Fruit fly (Drosophila melanogaster) S2 (cell line): ENCODE measurements around the gene ph-d.

ENCODE experiments used
- CG8478 ChIP-seq: fragments of >200 bp; optimal IDR thresholded peaks from 2 replicates; lab custom pipeline; 2018
- CTCF ChIP-seq, 2 experiments: fragments of >200 bp; optimal IDR thresholded peaks; 2 replicates each; lab custom pipeline; 2018

The ph-d gene

dm6 chrX:2123013-2123964, at the start of gene ph-d:
Gene ph-d (minus strand): TSS chrX:2123286.
- TF ChIP-seq CG8478 (lab: Kevin White, UChicago), result no peak
- peak in 1 of 2 experiments; percentile 44 for TF ChIP-seq CTCF (optimal IDR thresholded peaks at IDR 0.05; lab: Kevin White, UChicago)

DNA sequence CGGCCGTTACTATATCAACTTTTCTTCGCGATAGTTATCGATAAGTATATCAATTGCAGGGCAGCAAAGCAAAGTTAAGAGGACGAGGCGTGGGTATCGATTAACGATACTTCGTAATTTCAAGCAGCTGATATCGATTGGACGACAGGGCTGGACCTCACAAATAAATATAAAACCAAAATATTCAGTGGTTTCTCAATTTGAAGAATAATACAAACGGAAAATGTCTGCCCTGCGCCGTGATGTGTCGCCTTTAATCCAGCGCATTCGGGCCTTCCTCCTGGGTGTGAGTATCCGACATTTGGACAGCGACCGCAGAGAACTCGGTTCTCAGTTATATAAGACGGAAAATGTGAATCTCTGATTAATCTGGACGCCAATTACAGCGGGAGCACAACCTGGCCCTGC, 49.3 kb upstream of the ph-d start, which contains the start of gene ND-B14.5A:
ND-B14.5A (plus strand) TSS at position 107 of the 408 bp plus-strand sequence.
- no peak for TF ChIP-seq CG8478 (lab: Kevin White, UChicago)
- TF ChIP-seq CTCF (optimal IDR thresholded peaks at IDR 0.05; lab: Kevin White, UChicago), result no peak

DNA sequence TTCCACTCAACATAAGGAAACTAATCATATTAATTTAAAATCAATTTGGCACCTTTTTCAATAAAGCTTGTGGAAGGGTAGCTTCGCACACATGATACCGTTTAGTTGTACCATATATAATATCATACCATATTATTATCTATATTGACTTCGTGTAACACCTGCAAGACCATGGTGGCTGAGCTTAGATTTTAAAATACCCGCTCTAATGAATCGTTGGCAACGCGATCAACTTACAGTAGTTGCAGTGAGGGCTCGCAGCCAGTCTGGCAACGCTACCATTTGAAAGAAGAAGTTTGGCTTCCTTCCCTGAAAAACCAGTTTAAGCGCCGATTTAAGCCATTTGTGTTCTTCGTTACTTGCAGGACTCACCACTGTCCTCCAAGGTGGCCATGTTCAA, 47.3 kb upstream of the ph-d start:
- no peak for TF ChIP-seq CG8478 (lab: Kevin White, UChicago)
- no peak for TF ChIP-seq CTCF (optimal IDR thresholded peaks at IDR 0.05; lab: Kevin White, UChicago)

- TF ChIP-seq CG8478 (lab: Kevin White, UChicago), result no peak
- TF ChIP-seq CTCF (optimal IDR thresholded peaks at IDR 0.05; lab: Kevin White, UChicago), result no peak
These were observed 45.6 kb upstream of the ph-d start for dm6 chrX:2168485-2169199.

dm6 chrX:2166129-2166528, 43.0 kb upstream of the ph-d start:
- TF ChIP-seq CG8478 (lab: Kevin White, UChicago) (no peak), CTCF (optimal IDR thresholded peaks at IDR 0.05; lab: Kevin White, UChicago) (no peak)

DNA sequence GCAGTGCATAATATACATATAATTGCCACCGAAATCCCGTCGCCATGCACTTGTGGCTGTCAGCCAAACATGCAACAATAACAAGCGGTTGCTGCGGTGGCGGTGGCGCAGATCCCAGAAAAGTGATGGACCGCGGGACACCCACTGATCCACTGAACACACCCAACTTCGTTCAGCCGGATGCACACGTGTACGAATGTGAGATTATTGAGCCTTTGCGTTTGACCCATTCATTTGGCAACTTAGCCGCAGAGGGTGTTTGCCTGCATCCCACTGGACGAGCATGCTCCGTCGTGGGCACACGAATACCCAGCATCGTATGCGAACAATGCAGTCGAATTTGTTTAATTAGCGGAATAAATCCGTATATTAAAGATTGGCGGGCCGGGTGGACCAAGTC, 42.3 kb upstream of the ph-d start:
- TF ChIP-seq CG8478 (lab: Kevin White, UChicago) (no peak), CTCF (optimal IDR thresholded peaks at IDR 0.05; lab: Kevin White, UChicago) (no peak)

DNA sequence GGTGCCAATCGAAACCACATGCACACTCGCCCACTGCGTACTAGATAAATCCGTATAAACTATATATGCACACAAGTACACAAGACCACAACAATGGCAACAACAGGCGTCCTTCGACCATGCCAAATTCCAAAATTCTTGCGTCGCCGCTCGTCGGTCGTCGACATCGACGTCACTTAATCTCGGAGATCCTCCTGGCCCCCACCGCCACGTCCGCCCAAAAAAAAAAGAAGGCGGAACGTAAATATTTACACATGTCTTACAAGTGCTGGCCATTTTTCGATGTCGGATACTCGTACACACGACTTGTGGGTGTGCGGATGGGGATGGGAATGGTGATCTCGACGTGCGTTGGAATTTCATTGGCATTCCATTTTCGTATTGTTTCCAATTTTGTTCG, 40.3 kb upstream of the ph-d start:
- TF ChIP-seq CTCF (optimal IDR thresholded peaks at IDR 0.05; lab: Kevin White, UChicago) (no peak), CG8478 (lab: Kevin White, UChicago) (no peak)

dm6 chrX:2162130-2162907, 39.2 kb upstream of the ph-d start, which contains the start of the genes Cyp4d1 and CG3630:
Gene Cyp4d1 (minus strand): TSS chrX:2162180.
Gene CG3630 (plus strand): TSS chrX:2162196.
- TF ChIP-seq CTCF (optimal IDR thresholded peaks at IDR 0.05; lab: Kevin White, UChicago) (no peak), CG8478 (lab: Kevin White, UChicago) (no peak)

DNA sequence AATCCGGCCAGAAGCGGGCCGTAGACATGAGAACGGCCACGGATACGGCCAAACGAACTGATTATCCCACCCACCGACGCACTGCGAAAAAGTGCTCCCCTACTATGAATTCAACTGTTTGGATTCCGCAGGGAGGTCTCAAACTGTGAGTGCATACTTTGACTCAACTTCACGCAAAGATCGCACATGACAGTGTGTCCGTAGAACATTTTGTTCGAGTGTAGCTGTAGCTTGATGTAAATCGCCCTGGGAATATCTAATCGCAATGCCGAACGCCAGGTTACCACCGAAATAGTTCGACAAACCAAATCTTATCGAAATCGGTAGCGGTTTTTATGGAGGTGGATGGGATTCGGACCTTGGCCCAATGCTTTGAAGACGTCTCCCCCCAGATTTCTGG, 37.9 kb upstream of the ph-d start:
- no peak for TF ChIP-seq CG8478 (lab: Kevin White, UChicago)
- no peak for TF ChIP-seq CTCF (optimal IDR thresholded peaks at IDR 0.05; lab: Kevin White, UChicago)

DNA sequence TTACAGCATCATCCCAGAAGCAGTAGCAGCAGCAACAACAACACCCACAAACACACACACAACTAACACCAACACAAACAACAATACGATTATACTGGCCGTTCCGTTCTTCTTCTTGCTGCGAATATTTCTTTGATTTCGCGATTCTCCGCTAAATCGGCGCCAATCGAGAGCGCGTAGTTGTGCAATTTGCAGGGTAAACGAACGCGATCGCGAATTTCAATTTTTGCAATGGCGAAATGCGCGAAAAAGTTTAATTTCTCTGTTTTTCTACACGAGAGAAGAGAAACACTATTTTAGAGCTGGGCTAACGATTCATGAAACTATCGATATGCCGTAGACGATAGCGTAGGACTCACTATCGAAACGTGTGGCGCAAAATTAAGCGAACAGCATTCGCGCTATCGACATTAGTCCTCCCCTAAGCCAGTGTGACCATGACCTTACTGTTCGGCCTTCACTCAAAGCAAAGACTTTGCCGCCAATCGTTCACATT, 35.6 kb upstream of the ph-d start, which contains the start of gene wapl:
wapl (minus strand) TSS at position 316 of the 496 bp plus-strand sequence.
- TF ChIP-seq CTCF (optimal IDR thresholded peaks at IDR 0.05; lab: Kevin White, UChicago) (peak; percentile 2 to 35), CG8478 (lab: Kevin White, UChicago) (no peak)

- TF ChIP-seq CG8478 (lab: Kevin White, UChicago), result peak; percentile 49
- TF ChIP-seq CTCF (optimal IDR thresholded peaks at IDR 0.05; lab: Kevin White, UChicago), result no peak
These were observed 35.0 kb upstream of the ph-d start for dm6 chrX:2157929-2158610.

dm6 chrX:2155868-2156267, 32.8 kb upstream of the ph-d start:
- TF ChIP-seq CTCF (optimal IDR thresholded peaks at IDR 0.05; lab: Kevin White, UChicago) (peak; percentile 11 to 42), CG8478 (lab: Kevin White, UChicago) (no peak)

- TF ChIP-seq CG8478 (lab: Kevin White, UChicago), result no peak
- peak in 1 of 2 experiments; percentile 15 for TF ChIP-seq CTCF (optimal IDR thresholded peaks at IDR 0.05; lab: Kevin White, UChicago)
These were observed 26.4 kb upstream of the ph-d start, which contains the start of gene bcn92 for dm6 chrX:2149478-2149877. Gene bcn92 (minus strand): TSS chrX:2149647.
